Fruit fly (Drosophila melanogaster) whole organism, adult: ENCODE data around the gene CG6041.
"Not testable (repeated sequence)": the region's sequence is repeated elsewhere in the genome, so short reads cannot be mapped to it uniquely, and the experiment has no call there.

Source experiments
- CG11617 ChIP-seq: fragments of 200-800 bp; sonication (Bioruptor generic); optimal IDR thresholded peaks from 2 replicates; lab custom pipeline; 2017; ENCODE audit warnings: mild to moderate bottlenecking, missing biosample characterization, missing genetic modification reagents, missing genetic modification characterization
- CG12768 ChIP-seq: fragments of 200-800 bp; sonication (Bioruptor generic); optimal IDR thresholded peaks from 2 replicates; lab custom pipeline; 2017; ENCODE audit warnings: missing biosample characterization, missing genetic modification characterization, mild to moderate bottlenecking, moderate library complexity, missing genetic modification reagents
- CG14711 ChIP-seq: fragments of 200-800 bp; sonication (Bioruptor generic); optimal IDR thresholded peaks from 2 replicates; lab custom pipeline; 2018; ENCODE audit warnings: missing biosample characterization, mild to moderate bottlenecking, missing genetic modification characterization, moderate library complexity
- CG1620 ChIP-seq: fragments of 200-800 bp; sonication (Bioruptor generic); optimal IDR thresholded peaks from 2 replicates; lab custom pipeline; 2016; ENCODE audit warnings: missing biosample characterization, missing genetic modification characterization
- CG33017 ChIP-seq: fragments of 200-800 bp; sonication (Bioruptor generic); optimal IDR thresholded peaks from 2 replicates; lab custom pipeline; 2018; ENCODE audit warnings: missing biosample characterization, mild to moderate bottlenecking, missing genetic modification characterization, moderate library complexity
- CG5204 ChIP-seq: fragments of 200-800 bp; sonication (Bioruptor generic); optimal IDR thresholded peaks from 2 replicates; lab custom pipeline; 2016; ENCODE audit warnings: missing biosample characterization, missing genetic modification characterization
- CG7045 ChIP-seq: fragments of 200-800 bp; sonication (Bioruptor generic); optimal IDR thresholded peaks from 2 replicates; lab custom pipeline; 2017; ENCODE audit warnings: missing biosample characterization, mild to moderate bottlenecking, missing genetic modification characterization
- CG7101 ChIP-seq: fragments of 200-800 bp; sonication (Bioruptor generic); optimal IDR thresholded peaks from 2 replicates; lab custom pipeline; 2018; ENCODE audit warnings: missing biosample characterization, mild to moderate bottlenecking, missing genetic modification characterization, moderate library complexity
- Clk ChIP-seq: fragments of 200-800 bp; sonication (Bioruptor generic); optimal IDR thresholded peaks from 2 replicates; lab custom pipeline; 2017; ENCODE audit warnings: missing biosample characterization, missing genetic modification characterization
- Crg-1 ChIP-seq: fragments of 200-800 bp; sonication (Bioruptor generic); optimal IDR thresholded peaks from 2 replicates; lab custom pipeline; 2016; ENCODE audit warnings: missing biosample characterization, missing genetic modification characterization
- Hr96 ChIP-seq: fragments of 200-800 bp; sonication (Bioruptor generic); optimal IDR thresholded peaks from 2 replicates; lab custom pipeline; 2016; ENCODE audit warnings: missing biosample characterization, missing genetic modification characterization
- Mnt ChIP-seq: fragments of 200-800 bp; sonication (Bioruptor generic); optimal IDR thresholded peaks from 2 replicates; lab custom pipeline; 2016; ENCODE audit warnings: missing biosample characterization, mild to moderate bottlenecking, missing genetic modification characterization
- bab1 ChIP-seq: fragments of 200-800 bp; sonication (Bioruptor generic); optimal IDR thresholded peaks from 3 replicates; lab custom pipeline; 2019; ENCODE audit warnings: missing biosample characterization, mild to moderate bottlenecking, missing genetic modification characterization, moderate library complexity
- cic ChIP-seq: fragments of 200-800 bp; sonication (Bioruptor generic); optimal IDR thresholded peaks from 2 replicates; lab custom pipeline; 2017; ENCODE audit warnings: missing biosample characterization, mild to moderate bottlenecking, missing genetic modification characterization, moderate library complexity
- cnc ChIP-seq, 2 experiments: fragments of >200 bp; optimal IDR thresholded peaks; 2 replicates each; lab custom pipeline; 2017
- kay ChIP-seq: fragments of 200-800 bp; sonication (Bioruptor generic); peaks from one replicate; lab custom pipeline; 2016; ENCODE audit warnings: missing biosample characterization, missing genetic modification characterization, borderline replicate concordance
- ovo ChIP-seq: fragments of 200-800 bp; sonication (Bioruptor generic); optimal IDR thresholded peaks from 2 replicates; lab custom pipeline; 2016; ENCODE audit warnings: missing biosample characterization, missing genetic modification characterization
- pad ChIP-seq: fragments of 200-800 bp; sonication (Bioruptor generic); optimal IDR thresholded peaks from 3 replicates; lab custom pipeline; 2017; ENCODE audit warnings: missing biosample characterization, missing genetic modification characterization, mild to moderate bottlenecking, moderate library complexity, missing genetic modification reagents
- tj ChIP-seq: fragments of 200-800 bp; sonication (Bioruptor generic); optimal IDR thresholded peaks from 3 replicates; lab custom pipeline; 2017; ENCODE audit warnings: missing biosample characterization, mild to moderate bottlenecking, missing genetic modification characterization, moderate library complexity
- toe ChIP-seq: fragments of 200-800 bp; sonication (Bioruptor generic); optimal IDR thresholded peaks from 2 replicates; lab custom pipeline; 2016; ENCODE audit warnings: missing biosample characterization, missing genetic modification characterization

The CG6041 gene

dm6 chrX:5932345-5932995, 15.5 kb upstream of the CG6041 start:
- TF ChIP-seq CG1620 (peak; percentile 79), Crg-1 (GFP tag; lab: Kevin White, UChicago) (peak; percentile 21), kay (GFP tag; lab: Kevin White, UChicago) (no peak), CG14711 (tag; lab: Kevin White, UChicago) (peak; percentile 69), bab1 (GFP tag; lab: Kevin White, UChicago) (peak; percentile 96), CG11617 (GFP tag; lab: Kevin White, UChicago) (no peak), Hr96 (GFP tag; lab: Kevin White, UChicago) (peak; percentile 27), tj (GFP tag; lab: Kevin White, UChicago) (peak; percentile 69), CG7101 (peak; percentile 70), pad (GFP tag; lab: Kevin White, UChicago) (peak; percentile 63), ovo (GFP tag; lab: Kevin White, UChicago) (peak; percentile 13)

- no peak for TF ChIP-seq cnc (optimal IDR thresholded peaks at IDR 0.05; lab: Kevin White, UChicago)
- TF ChIP-seq CG7045 (GFP tag; lab: Kevin White, UChicago) = peak; percentile 14
- TF ChIP-seq CG7101 = peak; percentile 33
- no peak for TF ChIP-seq bab1 (GFP tag; lab: Kevin White, UChicago)
- peak; percentile 65 for TF ChIP-seq CG11617 (GFP tag; lab: Kevin White, UChicago)
- peak; percentile 14 for TF ChIP-seq Hr96 (GFP tag; lab: Kevin White, UChicago)
- TF ChIP-seq CG12768 (GFP tag; lab: Kevin White, UChicago) = peak; percentile 17
- TF ChIP-seq toe = no peak
- TF ChIP-seq pad (GFP tag; lab: Kevin White, UChicago) = peak; percentile 32
- TF ChIP-seq tj (GFP tag; lab: Kevin White, UChicago) = peak; percentile 82
- peak; percentile 57 for TF ChIP-seq ovo (GFP tag; lab: Kevin White, UChicago)
- no peak for TF ChIP-seq Mnt
- no peak for TF ChIP-seq CG5204 (GFP tag; lab: Kevin White, UChicago)
- peak; percentile 17 for TF ChIP-seq cic
Measured at dm6 chrX:5935072-5935738, 12.8 kb upstream of the CG6041 start.

- TF ChIP-seq CG7101 = no peak
- no peak for TF ChIP-seq CG12768 (GFP tag; lab: Kevin White, UChicago)
- TF ChIP-seq ovo (GFP tag; lab: Kevin White, UChicago) = no peak
- TF ChIP-seq CG7045 (GFP tag; lab: Kevin White, UChicago) = no peak
- no peak for TF ChIP-seq Hr96 (GFP tag; lab: Kevin White, UChicago)
- TF ChIP-seq cic = no peak
- no peak for TF ChIP-seq CG5204 (GFP tag; lab: Kevin White, UChicago)
- no peak for TF ChIP-seq tj (GFP tag; lab: Kevin White, UChicago)
- no peak for TF ChIP-seq Clk (GFP tag; lab: Kevin White, UChicago)
- no peak for TF ChIP-seq bab1 (GFP tag; lab: Kevin White, UChicago)
- no peak for TF ChIP-seq kay (GFP tag; lab: Kevin White, UChicago)
- no peak for TF ChIP-seq CG1620
- no peak for TF ChIP-seq pad (GFP tag; lab: Kevin White, UChicago)
- no peak for TF ChIP-seq toe
- TF ChIP-seq Crg-1 (GFP tag; lab: Kevin White, UChicago) = no peak
- TF ChIP-seq cnc (optimal IDR thresholded peaks at IDR 0.05; lab: Kevin White, UChicago) = no peak
- TF ChIP-seq CG14711 (tag; lab: Kevin White, UChicago) = no peak
Measured at dm6 chrX:5941824-5942223, 6.1 kb upstream of the CG6041 start.

dm6 chrX:5942306-5942705, 5.7 kb upstream of the CG6041 start, which contains the start of gene CG12728:
TSS of gene CG12728 (plus strand) at chrX:5942606.
- not testable (repeated sequence) for TF ChIP-seq CG33017 (tag; lab: Kevin White, UChicago); ovo (GFP tag; lab: Kevin White, UChicago); toe

dm6 chrX:5945052-5945830, 2.7 kb upstream of the CG6041 start, which contains the start of gene CG32756:
TSS of gene CG32756 (plus strand) at chrX:5945682.
- TF ChIP-seq CG7101; CG11617 (GFP tag; lab: Kevin White, UChicago); ovo (GFP tag; lab: Kevin White, UChicago): not testable (repeated sequence)

- TF ChIP-seq pad (GFP tag; lab: Kevin White, UChicago) = no peak
- no peak for TF ChIP-seq CG14711 (tag; lab: Kevin White, UChicago)
- TF ChIP-seq bab1 (GFP tag; lab: Kevin White, UChicago) = no peak
- no peak for TF ChIP-seq Mnt
Measured at dm6 chrX:5949951-5950350, 2.0 kb downstream of the CG6041 start, which contains the start of gene CG32755. TSS of gene CG32755 (plus strand) at chrX:5950251.
